Fruit fly (Drosophila melanogaster) whole organism, embryonic: ENCODE data around the gene Cipc.

Experiments used
- Bgb ChIP-seq: fragments of 200-800 bp; sonication (Bioruptor generic); IDR thresholded peaks from 2 replicates; pipeline ENCODE4 v1.3.6; 2022; ENCODE audit warnings: missing biosample characterization, missing genetic modification characterization; ENCODE audit not compliant: partially characterized antibody
- CG10366 ChIP-seq: fragments of 200-800 bp; sonication (Bioruptor generic); IDR thresholded peaks from 2 replicates; pipeline ENCODE4 v1.3.6; 2022; ENCODE audit warnings: missing biosample characterization, missing genetic modification characterization
- CG12744 ChIP-seq: fragments of 200-800 bp; sonication (Bioruptor generic); optimal IDR thresholded peaks from 2 replicates; lab custom pipeline; 2016; ENCODE audit warnings: missing biosample characterization, missing genetic modification characterization
- CG14667 ChIP-seq: fragments of 200-800 bp; sonication (Bioruptor generic); IDR thresholded peaks from 2 replicates; pipeline ENCODE4 v1.3.6; 2022; ENCODE audit warnings: missing biosample characterization, missing genetic modification characterization
- CG14860 ChIP-seq: fragments of 200-800 bp; sonication (Bioruptor generic); IDR thresholded peaks from 3 replicates; pipeline ENCODE4 v1.3.6; 2022; ENCODE audit warnings: missing biosample characterization, missing genetic modification characterization; ENCODE audit not compliant: partially characterized antibody
- CG17361 ChIP-seq: fragments of 200-800 bp; sonication (Bioruptor generic); IDR thresholded peaks from 3 replicates; pipeline ENCODE4 v1.3.6; 2022; ENCODE audit warnings: missing biosample characterization, missing genetic modification characterization
- CG17802 ChIP-seq: fragments of 200-800 bp; sonication (Bioruptor generic); optimal IDR thresholded peaks from 2 replicates; lab custom pipeline; 2018; ENCODE audit warnings: missing biosample characterization, mild to moderate bottlenecking, missing genetic modification characterization, moderate library complexity
- CG18011 ChIP-seq: fragments of 200-800 bp; sonication (Bioruptor generic); optimal IDR thresholded peaks from 2 replicates; lab custom pipeline; 2017; ENCODE audit warnings: missing biosample characterization, missing genetic modification characterization, mild to moderate bottlenecking, moderate library complexity, missing genotype
- CG18262 ChIP-seq: fragments of 200-800 bp; optimal IDR thresholded peaks from 3 replicates; lab custom pipeline; 2019; ENCODE audit warnings: missing biosample characterization, mild to moderate bottlenecking, missing genetic modification characterization, moderate library complexity
- CG18476 ChIP-seq: fragments of 200-800 bp; sonication (Bioruptor generic); optimal IDR thresholded peaks from 2 replicates; lab custom pipeline; 2016; ENCODE audit warnings: missing biosample characterization, mild to moderate bottlenecking, missing genetic modification characterization
- CG18619 ChIP-seq: fragments of 200-800 bp; sonication (Bioruptor generic); optimal IDR thresholded peaks from 3 replicates; lab custom pipeline; 2017; ENCODE audit warnings: missing biosample characterization, mild to moderate bottlenecking, missing genetic modification characterization
- CG30020 ChIP-seq: fragments of 200-800 bp; optimal IDR thresholded peaks from 2 replicates; lab custom pipeline; 2019; ENCODE audit warnings: missing biosample characterization, mild to moderate bottlenecking, missing genetic modification characterization, moderate library complexity
- CG42726 ChIP-seq: fragments of 200-800 bp; sonication (Bioruptor generic); IDR thresholded peaks from 2 replicates; pipeline ENCODE4 v1.3.6; 2022; ENCODE audit warnings: missing biosample characterization, missing genetic modification characterization; ENCODE audit not compliant: partially characterized antibody
- CG4282 ChIP-seq: fragments of 200-800 bp; sonication (Bioruptor generic); optimal IDR thresholded peaks from 2 replicates; lab custom pipeline; 2016; ENCODE audit warnings: missing biosample characterization, missing genetic modification characterization
- CG6683 ChIP-seq: fragments of 200-800 bp; sonication (Bioruptor generic); optimal IDR thresholded peaks from 2 replicates; lab custom pipeline; 2017; ENCODE audit warnings: missing biosample characterization, mild to moderate bottlenecking, missing genetic modification characterization, missing genetic modification reagents
- CG7357 ChIP-seq: fragments of 200-800 bp; sonication (Bioruptor generic); IDR thresholded peaks from 3 replicates; pipeline ENCODE4 v1.3.6; 2022; ENCODE audit warnings: missing biosample characterization, missing genetic modification characterization
- CoRest ChIP-seq: fragments of 200-800 bp; sonication (Bioruptor generic); optimal IDR thresholded peaks from 3 replicates; lab custom pipeline; 2018; ENCODE audit warnings: missing biosample characterization, mild to moderate bottlenecking, missing genetic modification characterization, moderate library complexity
- Fer3 ChIP-seq: fragments of 200-800 bp; sonication (Bioruptor generic); optimal IDR thresholded peaks from 2 replicates; lab custom pipeline; 2018; ENCODE audit warnings: missing biosample characterization, mild to moderate bottlenecking, missing genetic modification characterization, moderate library complexity
- HLH4C ChIP-seq: fragments of 200-800 bp; sonication (Bioruptor generic); IDR thresholded peaks from 3 replicates; pipeline ENCODE4 v1.3.6; 2022; ENCODE audit warnings: missing biosample characterization, missing genetic modification characterization; ENCODE audit not compliant: partially characterized antibody
- Hr78 ChIP-seq, 2 experiments: fragments of 200-800 bp in 1 of 2; fragments of >200 bp in 1 of 2; sonication (Bioruptor generic) in 1 of 2; optimal IDR thresholded peaks; 2 replicates each; lab custom pipeline; 2017 to 2019; ENCODE audit warnings: missing biosample characterization in 2 of 2, missing genetic modification characterization in 2 of 2, mild to moderate bottlenecking in 1 of 2, moderate library complexity in 1 of 2
- Neu2 ChIP-seq: fragments of 200-800 bp; sonication (Bioruptor generic); optimal IDR thresholded peaks from 3 replicates; lab custom pipeline; 2016; ENCODE audit warnings: missing biosample characterization, missing genetic modification characterization, borderline replicate concordance
- NfI ChIP-seq: fragments of 200-800 bp; sonication (Bioruptor generic); optimal IDR thresholded peaks from 3 replicates; lab custom pipeline; 2018; ENCODE audit warnings: missing biosample characterization, mild to moderate bottlenecking, missing genetic modification characterization, moderate library complexity
- Opbp ChIP-seq: fragments of 200-800 bp; sonication (Bioruptor generic); IDR thresholded peaks from 3 replicates; pipeline ENCODE4 v1.3.6; 2022; ENCODE audit warnings: missing biosample characterization, missing genetic modification characterization; ENCODE audit not compliant: partially characterized antibody
- Ravus ChIP-seq: fragments of 200-800 bp; sonication (Bioruptor generic); IDR thresholded peaks from 2 replicates; pipeline ENCODE4 v1.3.6; 2022; ENCODE audit warnings: missing biosample characterization, missing genetic modification characterization
- Taf1 ChIP-seq: fragments of 200-800 bp; sonication (Bioruptor generic); IDR thresholded peaks from 2 replicates; pipeline ENCODE4 v1.3.6; 2022; ENCODE audit warnings: missing biosample characterization, missing genetic modification characterization
- Usf ChIP-seq: fragments of 200-800 bp; sonication (Bioruptor generic); optimal IDR thresholded peaks from 2 replicates; lab custom pipeline; 2017; ENCODE audit warnings: missing genotype, missing biosample characterization, missing genetic modification characterization
- Vsx1 ChIP-seq: fragments of 200-800 bp; sonication (Bioruptor generic); optimal IDR thresholded peaks from 2 replicates; lab custom pipeline; 2017; ENCODE audit warnings: missing biosample characterization, mild to moderate bottlenecking, missing genetic modification characterization, missing genetic modification reagents
- al ChIP-seq: fragments of 200-800 bp; sonication (Bioruptor generic); IDR thresholded peaks from 2 replicates; pipeline ENCODE4 v1.3.6; 2022; ENCODE audit warnings: missing biosample characterization, missing genetic modification characterization
- ap ChIP-seq: fragments of 200-800 bp; sonication (Bioruptor generic); IDR thresholded peaks from 2 replicates; pipeline ENCODE4 v1.3.6; 2022; ENCODE audit warnings: missing biosample characterization, missing genetic modification characterization
- ash1 ChIP-seq: fragments of 200-800 bp; sonication (Bioruptor generic); optimal IDR thresholded peaks from 2 replicates; lab custom pipeline; 2018; ENCODE audit warnings: missing biosample characterization, mild to moderate bottlenecking, missing genetic modification characterization
- bbx ChIP-seq: fragments of 200-800 bp; sonication (Bioruptor generic); IDR thresholded peaks from 2 replicates; pipeline ENCODE4 v1.3.6; 2022; ENCODE audit warnings: missing biosample characterization, missing genetic modification characterization; ENCODE audit not compliant: partially characterized antibody
- fu2 ChIP-seq: fragments of 200-800 bp; sonication (Bioruptor generic); optimal IDR thresholded peaks from 2 replicates; lab custom pipeline; 2016; ENCODE audit warnings: missing biosample characterization, missing genetic modification characterization
- gcm2 ChIP-seq: fragments of 200-800 bp; sonication (Bioruptor generic); optimal IDR thresholded peaks from 2 replicates; lab custom pipeline; 2016; ENCODE audit warnings: missing biosample characterization, missing genetic modification characterization
- grn ChIP-seq: fragments of 200-800 bp; sonication (Bioruptor generic); optimal IDR thresholded peaks from 3 replicates; lab custom pipeline; 2017; ENCODE audit warnings: missing biosample characterization, missing genetic modification characterization
- h ChIP-seq: fragments of >200 bp; optimal IDR thresholded peaks from 2 replicates; lab custom pipeline; 2017
- hth ChIP-seq: fragments of >200 bp; optimal IDR thresholded peaks from 2 replicates; lab custom pipeline; 2017; ENCODE audit warnings: inconsistent platforms
- lab ChIP-seq: fragments of 200-800 bp; sonication (Bioruptor generic); optimal IDR thresholded peaks from 3 replicates; lab custom pipeline; 2017; ENCODE audit warnings: missing biosample characterization, missing genetic modification characterization, mild to moderate bottlenecking, moderate library complexity, missing genetic modification reagents
- lbe ChIP-seq: fragments of 200-800 bp; sonication (Bioruptor generic); optimal IDR thresholded peaks from 2 replicates; lab custom pipeline; 2016; ENCODE audit warnings: missing biosample characterization, mild to moderate bottlenecking, missing genetic modification characterization
- mld ChIP-seq: fragments of 200-800 bp; sonication (Bioruptor generic); IDR thresholded peaks from 3 replicates; pipeline ENCODE4 v1.3.6; 2022; ENCODE audit warnings: missing biosample characterization, missing genetic modification characterization; ENCODE audit not compliant: partially characterized antibody
- pan ChIP-seq, 4 experiments: fragments of >200 bp in 3 of 4; fragments of 200-800 bp in 1 of 4; sonication (Bioruptor generic) in 1 of 4; optimal IDR thresholded peaks in 3 of 4; IDR thresholded peaks in 1 of 4; 2 replicates each; pipeline versions ENCODE4 v1.3.6 to Lab custom; 2017 to 2022; ENCODE audit warnings: missing biosample characterization in 2 of 4, missing genetic modification characterization in 2 of 4, mixed read lengths in 1 of 4
- pb ChIP-seq: fragments of 200-800 bp; sonication (Bioruptor generic); optimal IDR thresholded peaks from 3 replicates; lab custom pipeline; 2016; ENCODE audit warnings: missing biosample characterization, missing genetic modification characterization
- peb ChIP-seq: fragments of 200-800 bp; sonication (Bioruptor generic); IDR thresholded peaks from 2 replicates; pipeline ENCODE4 v1.3.6; 2022; ENCODE audit warnings: missing biosample characterization, missing genetic modification characterization
- psq ChIP-seq: fragments of 200-800 bp; sonication (Bioruptor generic); optimal IDR thresholded peaks from 2 replicates; lab custom pipeline; 2017; ENCODE audit warnings: missing biosample characterization, missing genetic modification characterization
- pum ChIP-seq: fragments of 200-800 bp; sonication (Bioruptor generic); optimal IDR thresholded peaks from 2 replicates; lab custom pipeline; 2016; ENCODE audit warnings: missing biosample characterization, missing genetic modification characterization
- scrt ChIP-seq: fragments of 200-800 bp; sonication (Bioruptor generic); optimal IDR thresholded peaks from 2 replicates; lab custom pipeline; 2018; ENCODE audit warnings: missing biosample characterization, mild to moderate bottlenecking, missing genetic modification characterization, moderate library complexity
- slou ChIP-seq: fragments of 200-800 bp; sonication (Bioruptor generic); optimal IDR thresholded peaks from 3 replicates; lab custom pipeline; 2016; ENCODE audit warnings: missing biosample characterization, missing genetic modification characterization
- sqz ChIP-seq: fragments of 200-800 bp; sonication (Bioruptor generic); optimal IDR thresholded peaks from 3 replicates; lab custom pipeline; 2018; ENCODE audit warnings: missing biosample characterization, mild to moderate bottlenecking, missing genetic modification characterization
- tio ChIP-seq: fragments of 200-800 bp; sonication (Bioruptor generic); optimal IDR thresholded peaks from 2 replicates; lab custom pipeline; 2017; ENCODE audit warnings: missing biosample characterization, missing genetic modification characterization, inconsistent platforms
- trh ChIP-seq: fragments of 200-800 bp; sonication (Bioruptor generic); optimal IDR thresholded peaks from 2 replicates; lab custom pipeline; 2016; ENCODE audit warnings: missing biosample characterization, missing genetic modification characterization

Gene Cipc

DNA sequence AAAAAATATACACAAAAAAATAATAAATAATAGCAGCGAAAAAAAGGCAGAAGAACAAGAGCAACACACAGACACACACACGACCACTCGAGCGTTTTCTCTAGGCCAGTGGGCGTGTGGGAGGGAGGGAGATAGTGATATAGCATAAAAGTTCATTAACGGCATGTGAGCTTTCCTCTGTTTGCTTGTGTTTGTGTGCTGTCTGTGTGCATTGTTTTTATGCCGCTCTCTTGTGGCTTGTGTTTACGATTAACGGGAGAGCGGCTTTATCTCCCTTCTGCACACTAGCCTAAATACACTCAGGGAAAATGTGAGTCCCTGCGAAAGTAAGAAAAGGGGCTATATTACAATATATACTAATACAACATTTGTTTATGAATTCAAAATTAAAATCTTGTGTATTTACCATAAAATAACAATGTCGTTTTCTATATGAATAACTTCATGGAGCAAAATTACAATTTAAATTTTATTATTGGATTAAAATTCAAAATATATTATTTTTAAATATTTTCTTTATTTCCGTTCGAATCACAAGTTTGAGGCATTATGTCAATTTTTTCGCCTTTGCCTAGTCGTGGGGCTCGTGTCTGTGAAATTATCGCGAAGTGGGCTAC is 10.9 kb downstream of the Cipc start (continued):
- TF ChIP-seq CG18476 (GFP tag; lab: Kevin White, UChicago): no peak
- TF ChIP-seq Hr78 (GFP tag; optimal IDR thresholded peaks at IDR 0.05; lab: Kevin White, UChicago): no peak
- no peak for TF ChIP-seq HLH4C
- no peak for TF ChIP-seq CG10366
- TF ChIP-seq CG18262 (tag; lab: Kevin White, UChicago): peak; percentile 73
- no peak for TF ChIP-seq lbe (GFP tag; lab: Kevin White, UChicago)
- TF ChIP-seq ash1 (GFP tag; lab: Kevin White, UChicago): no peak
- peak; percentile 14 for TF ChIP-seq scrt (GFP tag; lab: Kevin White, UChicago)
- no peak for TF ChIP-seq psq (GFP tag; lab: Kevin White, UChicago)
- TF ChIP-seq CG6683 (GFP tag; lab: Kevin White, UChicago): peak; percentile 8
- no peak for TF ChIP-seq CG14860 (GFP tag; lab: Robert Waterston, UW)
- no peak for TF ChIP-seq peb (GFP tag; lab: Robert Waterston, UW)
- no peak for TF ChIP-seq mld
- TF ChIP-seq CG18619 (GFP tag; lab: Kevin White, UChicago): peak; percentile 27
- no peak for TF ChIP-seq gcm2 (GFP tag; lab: Kevin White, UChicago)
- no peak for TF ChIP-seq CG12744 (GFP tag; lab: Kevin White, UChicago)
- TF ChIP-seq CG30020: no peak
- no peak; the same call in 1 of the 2 replicates for TF ChIP-seq bbx (GFP tag; lab: Robert Waterston, UW)
- no peak for TF ChIP-seq CG42726 (GFP tag; lab: Robert Waterston, UW)
- no peak for TF ChIP-seq fu2
- TF ChIP-seq Ravus (GFP tag; lab: Robert Waterston, UW): no peak
- no peak for TF ChIP-seq CG7357 (GFP tag; lab: Robert Waterston, UW)
- TF ChIP-seq CG17361 (GFP tag; lab: Robert Waterston, UW): peak; percentile 74
- TF ChIP-seq Vsx1: no peak
- no peak for TF ChIP-seq trh (GFP tag; lab: Kevin White, UChicago)
- TF ChIP-seq tio (GFP tag; lab: Kevin White, UChicago): peak; percentile 18
- TF ChIP-seq CG18011 (GFP tag; lab: Kevin White, UChicago): peak; percentile 4
- peak; percentile 39 for TF ChIP-seq NfI (GFP tag; lab: Kevin White, UChicago)
- no peak for TF ChIP-seq Opbp (GFP tag; lab: Robert Waterston, UW)
- TF ChIP-seq slou: no peak
- TF ChIP-seq Fer3: peak; percentile 57
- TF ChIP-seq Taf1 (GFP tag; lab: Robert Waterston, UW): no peak
- TF ChIP-seq CoRest (tag; lab: Kevin White, UChicago): peak; percentile 69
- no peak for TF ChIP-seq pb
- TF ChIP-seq CG14667: no peak
- TF ChIP-seq h: no peak
- TF ChIP-seq lab (GFP tag; lab: Kevin White, UChicago): peak; percentile 63
- TF ChIP-seq CG17802 (tag; lab: Kevin White, UChicago): no peak
- TF ChIP-seq al: peak; percentile 43; the same call in 1 of the 2 replicates
- no peak for TF ChIP-seq ap (GFP tag; lab: Robert Waterston, UW)
- TF ChIP-seq pum (GFP tag; lab: Kevin White, UChicago): no peak
- no peak for TF ChIP-seq CG4282 (GFP tag; lab: Kevin White, UChicago)
- TF ChIP-seq Neu2 (GFP tag; lab: Kevin White, UChicago): no peak
- TF ChIP-seq pan (optimal IDR thresholded peaks at IDR 0.05; lab: Kevin White, UChicago): no peak
- peak in 1 of 2 experiments; percentile 57 for TF ChIP-seq pan (GFP tag; optimal IDR thresholded peaks at IDR 0.05 in 1 of 2, IDR thresholded peaks at IDR 0.05 in 1 of 2)
- peak; percentile 33; the same call in 1 of the 2 replicates for TF ChIP-seq Bgb (GFP tag; lab: Robert Waterston, UW)
- TF ChIP-seq Usf: peak; percentile 3
- peak; percentile 85 for TF ChIP-seq sqz (GFP tag; lab: Kevin White, UChicago)
- TF ChIP-seq grn: no peak
- no peak for TF ChIP-seq hth
